Worm (Caenorhabditis elegans) whole organism, L1 larva: ENCODE measurements around the gene C25F9.16.

Source experiments
- fkh-10 ChIP-seq: sonication (generic microtip); optimal IDR thresholded peaks from 2 replicates; lab custom pipeline; 2017; ENCODE audit warnings: missing biosample characterization, missing genetic modification reagents, missing genetic modification characterization
- hpl-2 ChIP-seq: fragments of 150-350 bp; optimal IDR thresholded peaks from 2 replicates; lab custom pipeline; 2014; ENCODE audit warnings: missing biosample characterization, missing genetic modification reagents, missing genetic modification characterization
- jun-1 ChIP-seq: fragments of 150-350 bp; optimal IDR thresholded peaks from 2 replicates; lab custom pipeline; 2014; ENCODE audit warnings: missing biosample characterization, missing genetic modification reagents, missing genetic modification characterization
- nhr-90 ChIP-seq: sonication (generic microtip); optimal IDR thresholded peaks from 2 replicates; lab custom pipeline; 2016; ENCODE audit warnings: mild to moderate bottlenecking, missing genetic modification characterization, missing compliant biosample characterization; ENCODE audit not compliant: poor library complexity

ce11 chrV:19431036-19431435, 3.2 kb upstream of the C25F9.16 start, which contains the start of gene srw-85:
- no peak for TF ChIP-seq jun-1 (tag; lab: Kevin White, UChicago)
- no peak for TF ChIP-seq nhr-90 (tag; lab: Kevin White, UChicago)
- no peak for TF ChIP-seq fkh-10 (GFP tag; lab: Kevin White, UChicago)
- TF ChIP-seq hpl-2, result no peak
